Worm (Caenorhabditis elegans): ENCODE results near the gene ech-8.

- TF ChIP-seq hpl-2 (GFP tag; optimal IDR thresholded peaks at IDR 0.05) (no peak), nhr-71 (tag; optimal IDR thresholded peaks at IDR 0.05) (no peak), lin-35 (GFP tag; optimal IDR thresholded peaks at IDR 0.05) (no peak), pqm-1 (tag; optimal IDR thresholded peaks at IDR 0.05) (no peak), skn-1 (tag; optimal IDR thresholded peaks at IDR 0.05) (no peak), ama-1 (optimal IDR thresholded peaks at IDR 0.05) (no peak), nhr-76 (tag; optimal IDR thresholded peaks at IDR 0.05) (no peak), ceh-90 (tag; optimal IDR thresholded peaks at IDR 0.05) (no peak), fkh-10 (GFP tag; optimal IDR thresholded peaks at IDR 0.05) (no peak), snpc-4 (tag; optimal IDR thresholded peaks at IDR 0.05) (no peak), lsy-2 (tag; optimal IDR thresholded peaks at IDR 0.05) (no peak)
Measured at ce11 chrIV:10216704-10217296, 22.2 kb downstream of the ech-8 start.

Measured in whole organism, L1 larva.